Worm (Caenorhabditis elegans) whole organism, L3 larva: ENCODE results near the gene gcsh-1.

ENCODE experiments used
- ZK546.5 ChIP-seq: sonication (generic microtip); optimal IDR thresholded peaks from 2 replicates; lab custom pipeline; 2017; ENCODE audit warnings: missing biosample characterization, missing genetic modification characterization
- ceh-82 ChIP-seq: fragments of 150-350 bp; optimal IDR thresholded peaks from 2 replicates; lab custom pipeline; 2014; ENCODE audit warnings: missing biosample characterization, missing genetic modification characterization
- daf-12 ChIP-seq: fragments of 150-350 bp; optimal IDR thresholded peaks from 2 replicates; lab custom pipeline; 2014; ENCODE audit warnings: missing biosample characterization, missing genetic modification reagents, missing genetic modification characterization
- egl-27 ChIP-seq: sonication (generic microtip); optimal IDR thresholded peaks from 4 replicates; lab custom pipeline; 2017; ENCODE audit warnings: missing biosample characterization, missing genetic modification reagents, missing genetic modification characterization
- elt-1 ChIP-seq: fragments of 150-350 bp; optimal IDR thresholded peaks from 2 replicates; lab custom pipeline; 2014; ENCODE audit warnings: missing biosample characterization, missing genetic modification characterization
- elt-2 ChIP-seq: sonication (generic microtip); optimal IDR thresholded peaks from 2 replicates; lab custom pipeline; 2016; ENCODE audit warnings: missing genetic modification reagents, mild to moderate bottlenecking, missing genetic modification characterization, missing compliant biosample characterization
- elt-3 ChIP-seq, 3 experiments: fragments of 150-350 bp in 1 of 3; sonication (generic microtip) in 2 of 3; optimal IDR thresholded peaks; 2 replicates in 2 of 3; 4 replicates in 1 of 3; lab custom pipeline; 2014 to 2017; ENCODE audit warnings: missing biosample characterization in 3 of 3, missing genetic modification characterization in 3 of 3
- fos-1 ChIP-seq: fragments of 150-350 bp; optimal IDR thresholded peaks from 2 replicates; lab custom pipeline; 2014; ENCODE audit warnings: missing biosample characterization, missing genetic modification characterization
- lin-15B ChIP-seq: fragments of 150-350 bp; optimal IDR thresholded peaks from 2 replicates; lab custom pipeline; 2014; ENCODE audit warnings: missing biosample characterization, missing genetic modification characterization
- nhr-237 ChIP-seq: fragments of 150-350 bp; optimal IDR thresholded peaks from 2 replicates; lab custom pipeline; 2014; ENCODE audit warnings: missing biosample characterization, missing genetic modification characterization
- pqm-1 ChIP-seq: fragments of 150-350 bp; optimal IDR thresholded peaks from 2 replicates; lab custom pipeline; 2017; ENCODE audit warnings: missing biosample characterization, missing genetic modification characterization, inconsistent platforms
- snpc-4 ChIP-seq: fragments of 150-350 bp; optimal IDR thresholded peaks from 2 replicates; lab custom pipeline; 2014; ENCODE audit warnings: missing biosample characterization, missing genetic modification characterization
- zag-1 ChIP-seq: fragments of 150-350 bp; optimal IDR thresholded peaks from 2 replicates; lab custom pipeline; 2014; ENCODE audit warnings: missing biosample characterization, missing genetic modification characterization
- ztf-4 ChIP-seq: fragments of 150-350 bp; optimal IDR thresholded peaks from 2 replicates; lab custom pipeline; 2014; ENCODE audit warnings: missing biosample characterization, missing genetic modification characterization

- TF ChIP-seq fos-1 (tag; lab: Kevin White, UChicago) (no peak), lin-15B (no peak), elt-1 (tag; lab: Kevin White, UChicago) (no peak), elt-3 (tag; optimal IDR thresholded peaks at IDR 0.05; lab: Kevin White, UChicago) (no peak), snpc-4 (no peak), daf-12 (tag; lab: Kevin White, UChicago) (no peak), zag-1 (tag; lab: Kevin White, UChicago) (no peak), nhr-237 (tag; lab: Kevin White, UChicago) (no peak), ceh-82 (tag; lab: Kevin White, UChicago) (no peak), egl-27 (tag; lab: Kevin White, UChicago) (no peak), elt-2 (tag; lab: Kevin White, UChicago) (no peak), pqm-1 (tag; lab: Kevin White, UChicago) (no peak), ztf-4 (no peak), ZK546.5 (tag; lab: Kevin White, UChicago) (no peak)
These were observed 8.4 kb upstream of the gcsh-1 start, which contains the start of gene nspc-16 for ce11 chrX:14523275-14523674.
